Worm (Caenorhabditis elegans) whole organism, L3 larva: ENCODE measurements around the gene Y57A10A.31.

Source experiments
- ceh-28 ChIP-seq: fragments of 150-350 bp; optimal IDR thresholded peaks from 2 replicates; lab custom pipeline; 2014; ENCODE audit warnings: missing biosample characterization, missing genetic modification reagents, missing genetic modification characterization
- elt-1 ChIP-seq: fragments of 150-350 bp; optimal IDR thresholded peaks from 2 replicates; lab custom pipeline; 2014; ENCODE audit warnings: missing biosample characterization, missing genetic modification characterization
- eor-1 ChIP-seq, 2 experiments: fragments of 150-350 bp; optimal IDR thresholded peaks; 2 replicates each; lab custom pipeline; 2014 to 2018; ENCODE audit warnings: missing biosample characterization in 2 of 2, missing genetic modification characterization in 2 of 2
- fkh-2 ChIP-seq: fragments of 150-350 bp; optimal IDR thresholded peaks from 2 replicates; lab custom pipeline; 2014; ENCODE audit warnings: missing biosample characterization, missing genetic modification reagents, missing genetic modification characterization
- nhr-11 ChIP-seq: fragments of 150-350 bp; optimal IDR thresholded peaks from 2 replicates; lab custom pipeline; 2014; ENCODE audit warnings: missing biosample characterization, missing genetic modification characterization
- pqm-1 ChIP-seq: fragments of 150-350 bp; optimal IDR thresholded peaks from 2 replicates; lab custom pipeline; 2017; ENCODE audit warnings: missing biosample characterization, missing genetic modification characterization, inconsistent platforms
- snpc-4 ChIP-seq: fragments of 150-350 bp; optimal IDR thresholded peaks from 2 replicates; lab custom pipeline; 2014; ENCODE audit warnings: missing biosample characterization, missing genetic modification characterization
- unc-62 ChIP-seq: fragments of 150-350 bp; sonication (generic microtip); optimal IDR thresholded peaks from 4 replicates; lab custom pipeline; 2014; ENCODE audit warnings: missing biosample characterization, missing genetic modification reagents, missing genetic modification characterization
- ztf-11 ChIP-seq: fragments of 150-350 bp; optimal IDR thresholded peaks from 2 replicates; lab custom pipeline; 2014; ENCODE audit warnings: missing biosample characterization, missing genetic modification characterization
- ztf-4 ChIP-seq: fragments of 150-350 bp; optimal IDR thresholded peaks from 2 replicates; lab custom pipeline; 2014; ENCODE audit warnings: missing biosample characterization, missing genetic modification characterization

ce11 chrII:12349866-12350265 lies 60.7 kb downstream of the Y57A10A.31 start:
- TF ChIP-seq fkh-2 (tag; lab: Kevin White, UChicago) = no peak
- TF ChIP-seq pqm-1 (tag; lab: Kevin White, UChicago) = no peak
- TF ChIP-seq unc-62 = no peak
- no peak for TF ChIP-seq nhr-11 (tag; lab: Kevin White, UChicago)
- TF ChIP-seq ztf-11 (tag; lab: Kevin White, UChicago) = no peak
- TF ChIP-seq elt-1 (tag; lab: Kevin White, UChicago) = no peak
- no peak for TF ChIP-seq ceh-28 (tag; lab: Kevin White, UChicago)
- no peak for TF ChIP-seq ztf-4 (tag; lab: Kevin White, UChicago)
- no peak for TF ChIP-seq snpc-4 (tag; lab: Kevin White, UChicago)
- TF ChIP-seq eor-1 (tag; optimal IDR thresholded peaks at IDR 0.05; lab: Kevin White, UChicago) = no peak
